Fruit fly (Drosophila melanogaster) whole organism: ENCODE measurements around the gene Caper.

Experiments
- Dll ChIP-seq: fragments of >200 bp; optimal IDR thresholded peaks from 2 replicates; lab custom pipeline; 2017
- EcR ChIP-seq, 2 experiments: fragments of >200 bp; optimal IDR thresholded peaks; 2 replicates each; lab custom pipeline; 2017; ENCODE audit warnings: missing biosample characterization in 2 of 2, missing genetic modification characterization in 2 of 2, missing genetic modification reagents in 2 of 2
- pan ChIP-seq: fragments of >200 bp; optimal IDR thresholded peaks from 2 replicates; lab custom pipeline; 2017
- psq ChIP-seq: fragments of >200 bp; optimal IDR thresholded peaks from 2 replicates; lab custom pipeline; 2017

DNA sequence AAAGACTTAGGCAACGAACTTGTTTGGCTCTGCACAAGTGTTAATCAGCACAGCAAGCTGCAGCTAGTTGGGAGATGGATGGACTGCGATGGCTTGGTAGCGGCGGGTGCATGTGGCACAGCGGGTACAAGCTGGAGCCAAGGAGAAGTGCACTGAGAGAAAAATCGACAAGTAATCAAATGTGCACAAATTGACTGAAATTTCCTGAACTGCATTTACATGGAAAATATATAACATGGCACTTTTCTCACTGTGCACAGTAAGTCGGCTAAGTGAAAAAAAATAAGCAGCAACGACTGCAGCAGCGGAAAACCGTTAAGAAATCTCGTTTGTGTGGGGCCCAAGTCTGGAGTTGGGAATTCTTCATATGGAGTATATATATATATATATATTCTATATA is 41.4 kb upstream of the Caper start:
- no peak for TF ChIP-seq Dll (lab: Kevin White, UChicago)
- no peak for TF ChIP-seq psq (lab: Kevin White, UChicago)
- TF ChIP-seq pan (lab: Kevin White, UChicago): no peak
- no peak for TF ChIP-seq EcR (GFP tag; optimal IDR thresholded peaks at IDR 0.05; lab: Kevin White, UChicago)
